Worm (Caenorhabditis elegans): Measurements from ENCODE around the gene dct-19.

dct-19 gene

ce11 chrIV:12965074-12965473 lies 22.3 kb downstream of the dct-19 start, which contains the start of gene dod-22:
TSS of gene dod-22 (plus strand) at chrIV:12965374.
- TF ChIP-seq tbx-2 (tag; optimal IDR thresholded peaks at IDR 0.05) (no peak), pag-3 (tag; optimal IDR thresholded peaks at IDR 0.05; ENCODE audit: borderline replicate concordance) (no peak), hlh-8 (tag; optimal IDR thresholded peaks at IDR 0.05) (no peak), pqm-1 (tag; optimal IDR thresholded peaks at IDR 0.05) (no peak), ceh-6 (GFP tag; optimal IDR thresholded peaks at IDR 0.05) (no peak), hlh-13 (GFP tag; optimal IDR thresholded peaks at IDR 0.05) (no peak), lin-11 (tag; optimal IDR thresholded peaks at IDR 0.05) (no peak), hlh-30 (tag; optimal IDR thresholded peaks at IDR 0.05; ENCODE audit: insufficient read depth) (no peak), odd-2 (tag; optimal IDR thresholded peaks at IDR 0.05) (no peak), hlh-15 (tag; optimal IDR thresholded peaks at IDR 0.05) (no peak), fkh-10 (GFP tag; optimal IDR thresholded peaks at IDR 0.05) (no peak), ceh-9 (tag; optimal IDR thresholded peaks at IDR 0.05) (no peak)

- no peak for TF ChIP-seq ceh-2 (tag; optimal IDR thresholded peaks at IDR 0.05)
- no peak for TF ChIP-seq tbx-7 (tag; optimal IDR thresholded peaks at IDR 0.05)
- no peak for TF ChIP-seq rnt-1 (tag; optimal IDR thresholded peaks at IDR 0.05)
- no peak for TF ChIP-seq lim-6 (tag; optimal IDR thresholded peaks at IDR 0.05)
- no peak for TF ChIP-seq K02D7.2 (tag; optimal IDR thresholded peaks at IDR 0.05)
- no peak for TF ChIP-seq unc-42 (tag; optimal IDR thresholded peaks at IDR 0.05)
- no peak for TF ChIP-seq nfya-1 (tag; optimal IDR thresholded peaks at IDR 0.05)
- no peak for TF ChIP-seq hlh-30 (tag; optimal IDR thresholded peaks at IDR 0.05; ENCODE audit: insufficient read depth)
- no peak for TF ChIP-seq sdc-2 (tag; optimal IDR thresholded peaks at IDR 0.05)
- no peak for TF ChIP-seq ceh-6 (GFP tag; optimal IDR thresholded peaks at IDR 0.05)
- TF ChIP-seq T23F11.4 (GFP tag; optimal IDR thresholded peaks at IDR 0.05) = no peak
- TF ChIP-seq sox-2 (GFP tag; IDR thresholded peaks at IDR 0.05) = no peak
- no peak for TF ChIP-seq hlh-6 (tag; optimal IDR thresholded peaks at IDR 0.05)
- no peak for TF ChIP-seq odd-2 (tag; optimal IDR thresholded peaks at IDR 0.05)
- TF ChIP-seq eyg-1 (tag; optimal IDR thresholded peaks at IDR 0.05) = no peak
- no peak for TF ChIP-seq F13H6.1 (tag; optimal IDR thresholded peaks at IDR 0.05)
Measured at ce11 chrIV:12967303-12967702, 24.6 kb downstream of the dct-19 start.

- no peak for TF ChIP-seq gmeb-2 (tag; optimal IDR thresholded peaks at IDR 0.05)
- TF ChIP-seq ceh-18 (tag; optimal IDR thresholded peaks at IDR 0.05) = no peak
- no peak for TF ChIP-seq ceh-2 (tag; optimal IDR thresholded peaks at IDR 0.05)
- no peak for TF ChIP-seq nhr-232 (tag; optimal IDR thresholded peaks at IDR 0.05)
- no peak for TF ChIP-seq unc-86 (tag; optimal IDR thresholded peaks at IDR 0.05)
- no peak for TF ChIP-seq pag-3 (tag; optimal IDR thresholded peaks at IDR 0.05; ENCODE audit: borderline replicate concordance)
- TF ChIP-seq npax-4 (tag; optimal IDR thresholded peaks at IDR 0.05) = no peak
- no peak for TF ChIP-seq Y22D7AL.16 (tag; optimal IDR thresholded peaks at IDR 0.05)
- no peak for TF ChIP-seq sox-4 (tag; optimal IDR thresholded peaks at IDR 0.05)
- TF ChIP-seq fkh-6 (tag; optimal IDR thresholded peaks at IDR 0.05) = no peak
- no peak for TF ChIP-seq pros-1 (tag; optimal IDR thresholded peaks at IDR 0.05)
- TF ChIP-seq ceh-45 (GFP tag; IDR thresholded peaks at IDR 0.05) = no peak
- no peak for TF ChIP-seq sdc-2 (tag; optimal IDR thresholded peaks at IDR 0.05)
- no peak for TF ChIP-seq zip-5 (tag; optimal IDR thresholded peaks at IDR 0.05)
Measured at ce11 chrIV:12969141-12969540, 26.4 kb downstream of the dct-19 start, which contains the start of gene F55G11.2. TSS of gene F55G11.2 (minus strand) at chrIV:12969289.

ce11 chrIV:12971994-12972520 lies 29.3 kb downstream of the dct-19 start:
- TF ChIP-seq dve-1 (tag; optimal IDR thresholded peaks at IDR 0.05) = no peak
- TF ChIP-seq ref-2 (tag; optimal IDR thresholded peaks at IDR 0.05) = no peak
- TF ChIP-seq elt-2 (tag; optimal IDR thresholded peaks at IDR 0.05) = peak; percentile 77
- no peak for TF ChIP-seq nhr-11 (tag; optimal IDR thresholded peaks at IDR 0.05)
- no peak for TF ChIP-seq unc-86 (tag; optimal IDR thresholded peaks at IDR 0.05)

Data from whole organism, late embryonic.